Fruit fly (Drosophila melanogaster) whole organism, embryonic: Measurements from ENCODE around the gene CG33110.

ENCODE experiments used
- ATbp ChIP-seq: fragments of 200-800 bp; sonication (Bioruptor generic); optimal IDR thresholded peaks from 2 replicates; lab custom pipeline; 2017; ENCODE audit warnings: missing biosample characterization, mild to moderate bottlenecking, missing genetic modification characterization, missing genetic modification reagents
- Asciz ChIP-seq: fragments of 200-800 bp; sonication (Bioruptor generic); optimal IDR thresholded peaks from 2 replicates; lab custom pipeline; 2017; ENCODE audit warnings: missing biosample characterization, mild to moderate bottlenecking, missing genetic modification characterization, missing genetic modification reagents
- B-H1 ChIP-seq: fragments of 200-800 bp; sonication (Bioruptor generic); IDR thresholded peaks from 3 replicates; pipeline ENCODE4 v1.3.6; 2022; ENCODE audit warnings: missing biosample characterization, missing genetic modification characterization
- CG10979 ChIP-seq: fragments of 200-800 bp; sonication (Bioruptor generic); optimal IDR thresholded peaks from 2 replicates; lab custom pipeline; 2018; ENCODE audit warnings: missing biosample characterization, mild to moderate bottlenecking, missing genetic modification characterization, moderate library complexity
- CG11247 ChIP-seq: fragments of 200-800 bp; sonication (Bioruptor generic); IDR thresholded peaks from 2 replicates; pipeline ENCODE4 v1.3.6; 2022; ENCODE audit warnings: missing biosample characterization, missing genetic modification characterization
- CG11504 ChIP-seq: fragments of 200-800 bp; sonication (Bioruptor generic); optimal IDR thresholded peaks from 3 replicates; lab custom pipeline; 2019; ENCODE audit warnings: missing biosample characterization, mild to moderate bottlenecking, missing genetic modification characterization, moderate library complexity
- CG12236 ChIP-seq: fragments of 200-800 bp; sonication (Bioruptor generic); optimal IDR thresholded peaks from 2 replicates; lab custom pipeline; 2016; ENCODE audit warnings: missing biosample characterization, missing genetic modification characterization
- CG13894 ChIP-seq: fragments of 200-800 bp; sonication (Bioruptor generic); optimal IDR thresholded peaks from 3 replicates; lab custom pipeline; 2018; ENCODE audit warnings: missing biosample characterization, mild to moderate bottlenecking, missing genetic modification characterization, moderate library complexity
- CG14965 ChIP-seq: fragments of 200-800 bp; sonication (Bioruptor generic); optimal IDR thresholded peaks from 2 replicates; lab custom pipeline; 2016; ENCODE audit warnings: missing biosample characterization, missing genetic modification characterization, borderline replicate concordance
- CG17186 ChIP-seq: fragments of 200-800 bp; sonication (Bioruptor generic); optimal IDR thresholded peaks from 3 replicates; lab custom pipeline; 2017; ENCODE audit warnings: missing biosample characterization, missing genetic modification reagents, missing genetic modification characterization
- CG17568 ChIP-seq: fragments of 200-800 bp; sonication (Bioruptor generic); optimal IDR thresholded peaks from 2 replicates; lab custom pipeline; 2018; ENCODE audit warnings: missing biosample characterization, mild to moderate bottlenecking, missing genetic modification characterization, moderate library complexity
- CG18764 ChIP-seq: fragments of 200-800 bp; sonication (Bioruptor generic); optimal IDR thresholded peaks from 3 replicates; lab custom pipeline; 2016; ENCODE audit warnings: missing biosample characterization, missing genetic modification characterization
- CG2129 ChIP-seq: fragments of 200-800 bp; sonication (Bioruptor generic); IDR thresholded peaks from 2 replicates; pipeline ENCODE4 v1.3.6; 2022; ENCODE audit warnings: missing biosample characterization, missing genetic modification characterization; ENCODE audit not compliant: partially characterized antibody
- CG3065 ChIP-seq: fragments of 200-800 bp; sonication (Bioruptor generic); optimal IDR thresholded peaks from 2 replicates; lab custom pipeline; 2016; ENCODE audit warnings: missing biosample characterization, missing genetic modification characterization
- CG31224 ChIP-seq: fragments of 200-800 bp; sonication (Bioruptor generic); IDR thresholded peaks from 2 replicates; pipeline ENCODE4 v1.3.6; 2022; ENCODE audit warnings: missing biosample characterization, missing genetic modification characterization
- CG6683 ChIP-seq: fragments of 200-800 bp; sonication (Bioruptor generic); optimal IDR thresholded peaks from 2 replicates; lab custom pipeline; 2017; ENCODE audit warnings: missing biosample characterization, mild to moderate bottlenecking, missing genetic modification characterization, missing genetic modification reagents
- CG8089 ChIP-seq: fragments of 200-800 bp; sonication (Bioruptor generic); optimal IDR thresholded peaks from 3 replicates; lab custom pipeline; 2016; ENCODE audit warnings: missing biosample characterization, missing genetic modification characterization
- CG8388 ChIP-seq: fragments of 200-800 bp; sonication (Bioruptor generic); optimal IDR thresholded peaks from 2 replicates; lab custom pipeline; 2019; ENCODE audit warnings: missing biosample characterization, mild to moderate bottlenecking, missing genetic modification characterization, moderate library complexity
- CG9215 ChIP-seq: fragments of 200-800 bp; sonication (Bioruptor generic); IDR thresholded peaks from 2 replicates; pipeline ENCODE4 v1.3.6; 2022; ENCODE audit warnings: missing biosample characterization, missing genetic modification characterization
- Dad ChIP-seq: fragments of 200-800 bp; sonication (Bioruptor generic); optimal IDR thresholded peaks from 3 replicates; lab custom pipeline; 2016; ENCODE audit warnings: missing biosample characterization, missing genetic modification characterization
- Deaf1 ChIP-seq: fragments of 200-800 bp; optimal IDR thresholded peaks from 3 replicates; lab custom pipeline; 2019; ENCODE audit warnings: missing biosample characterization, mild to moderate bottlenecking, missing genetic modification characterization, moderate library complexity
- Drgx ChIP-seq: fragments of 200-800 bp; sonication (Bioruptor generic); IDR thresholded peaks from 2 replicates; pipeline ENCODE4 v1.3.6; 2022; ENCODE audit warnings: missing biosample characterization, missing genetic modification characterization
- GATAe ChIP-seq: fragments of 200-800 bp; sonication (Bioruptor generic); conservative IDR thresholded peaks from 2 replicates; pipeline ENCODE4 v1.3.6; 2022; ENCODE audit warnings: missing biosample characterization, missing genetic modification characterization
- Lim3 ChIP-seq: fragments of 200-800 bp; sonication (Bioruptor generic); IDR thresholded peaks from 2 replicates; pipeline ENCODE4 v1.3.6; 2022; ENCODE audit warnings: missing biosample characterization, missing genetic modification characterization
- Mes4 ChIP-seq: fragments of 200-800 bp; sonication (Bioruptor generic); optimal IDR thresholded peaks from 2 replicates; lab custom pipeline; 2016; ENCODE audit warnings: missing biosample characterization, missing genetic modification characterization
- Side ChIP-seq: fragments of 200-800 bp; sonication (Bioruptor generic); optimal IDR thresholded peaks from 2 replicates; lab custom pipeline; 2016; ENCODE audit warnings: missing biosample characterization, missing genetic modification characterization
- Sox100B ChIP-seq: fragments of 200-800 bp; sonication (Bioruptor generic); optimal IDR thresholded peaks from 3 replicates; lab custom pipeline; 2018; ENCODE audit warnings: missing biosample characterization, mild to moderate bottlenecking, missing genetic modification characterization
- Sox102F ChIP-seq: fragments of 200-800 bp; sonication (Bioruptor generic); optimal IDR thresholded peaks from 2 replicates; lab custom pipeline; 2018; ENCODE audit warnings: missing biosample characterization, mild to moderate bottlenecking, missing genetic modification characterization, moderate library complexity
- Sry-δ ChIP-seq: fragments of 200-800 bp; sonication (Bioruptor generic); optimal IDR thresholded peaks from 2 replicates; lab custom pipeline; 2016; ENCODE audit warnings: missing biosample characterization, missing genetic modification characterization
- Ssrp ChIP-seq: fragments of 200-800 bp; sonication (Bioruptor generic); optimal IDR thresholded peaks from 2 replicates; lab custom pipeline; 2018; ENCODE audit warnings: missing biosample characterization, mild to moderate bottlenecking, missing genetic modification characterization, moderate library complexity
- abd-A ChIP-seq: fragments of 200-800 bp; sonication (Bioruptor generic); optimal IDR thresholded peaks from 3 replicates; lab custom pipeline; 2019; ENCODE audit warnings: missing biosample characterization, mild to moderate bottlenecking, missing genetic modification characterization, moderate library complexity
- ara ChIP-seq: fragments of 200-800 bp; sonication (Bioruptor generic); IDR thresholded peaks from 2 replicates; pipeline ENCODE4 v1.3.6; 2022; ENCODE audit warnings: missing biosample characterization, missing genetic modification characterization
- bbx ChIP-seq: fragments of 200-800 bp; sonication (Bioruptor generic); IDR thresholded peaks from 2 replicates; pipeline ENCODE4 v1.3.6; 2022; ENCODE audit warnings: missing biosample characterization, missing genetic modification characterization; ENCODE audit not compliant: partially characterized antibody
- cad ChIP-seq: fragments of >200 bp; optimal IDR thresholded peaks from 2 replicates; lab custom pipeline; 2017; ENCODE audit warnings: missing biosample characterization, missing genetic modification characterization
- croc ChIP-seq: fragments of 200-800 bp; sonication (Bioruptor generic); conservative IDR thresholded peaks from 3 replicates; pipeline ENCODE4 v1.3.6; 2022; ENCODE audit warnings: missing biosample characterization, missing genetic modification characterization
- ems ChIP-seq: fragments of 200-800 bp; sonication (Bioruptor generic); optimal IDR thresholded peaks from 3 replicates; lab custom pipeline; 2016; ENCODE audit warnings: missing biosample characterization, missing genetic modification characterization
- ewg ChIP-seq: fragments of 200-800 bp; sonication (Bioruptor generic); optimal IDR thresholded peaks from 3 replicates; lab custom pipeline; 2017; ENCODE audit warnings: mild to moderate bottlenecking, missing biosample characterization, missing genetic modification reagents, missing genetic modification characterization
- gsb-n ChIP-seq: fragments of 200-800 bp; sonication (Bioruptor generic); optimal IDR thresholded peaks from 3 replicates; lab custom pipeline; 2018; ENCODE audit warnings: missing biosample characterization, mild to moderate bottlenecking, missing genetic modification characterization
- jumu ChIP-seq: fragments of 200-800 bp; sonication (Bioruptor generic); optimal IDR thresholded peaks from 3 replicates; lab custom pipeline; 2016; ENCODE audit warnings: missing biosample characterization, missing genetic modification characterization
- ken ChIP-seq: fragments of 200-800 bp; sonication (Bioruptor generic); IDR thresholded peaks from 3 replicates; pipeline ENCODE4 v1.3.6; 2022; ENCODE audit warnings: missing biosample characterization, missing genetic modification characterization
- klu ChIP-seq: fragments of 200-800 bp; sonication (Bioruptor generic); IDR thresholded peaks from 2 replicates; pipeline ENCODE4 v1.3.6; 2022; ENCODE audit warnings: missing biosample characterization, missing genetic modification characterization
- mirr ChIP-seq: fragments of 200-800 bp; sonication (Bioruptor generic); optimal IDR thresholded peaks from 3 replicates; lab custom pipeline; 2018; ENCODE audit warnings: missing biosample characterization, mild to moderate bottlenecking, missing genetic modification characterization
- onecut ChIP-seq: fragments of 200-800 bp; sonication (Bioruptor generic); IDR thresholded peaks from 2 replicates; pipeline ENCODE4 v1.3.6; 2022; ENCODE audit warnings: missing biosample characterization, missing genetic modification characterization
- otp ChIP-seq: fragments of 200-800 bp; sonication (Bioruptor generic); IDR thresholded peaks from 3 replicates; pipeline ENCODE4, ENCODE4 v1.3.6; 2022; ENCODE audit warnings: missing biosample characterization, missing genetic modification characterization
- ranshi ChIP-seq: fragments of 200-800 bp; sonication (Bioruptor generic); IDR thresholded peaks from 2 replicates; pipeline ENCODE4 v1.3.6; 2022; ENCODE audit warnings: missing biosample characterization, missing genetic modification characterization
- scrt ChIP-seq: fragments of 200-800 bp; sonication (Bioruptor generic); optimal IDR thresholded peaks from 2 replicates; lab custom pipeline; 2018; ENCODE audit warnings: missing biosample characterization, mild to moderate bottlenecking, missing genetic modification characterization, moderate library complexity
- twi ChIP-seq: fragments of 200-800 bp; optimal IDR thresholded peaks from 2 replicates; lab custom pipeline; 2019; ENCODE audit warnings: missing biosample characterization, mild to moderate bottlenecking, missing genetic modification characterization, moderate library complexity
- unc-4 ChIP-seq: fragments of 200-800 bp; sonication (Bioruptor generic); IDR thresholded peaks from 2 replicates; pipeline ENCODE4 v1.3.6; 2022; ENCODE audit warnings: missing biosample characterization, missing genetic modification characterization; ENCODE audit not compliant: partially characterized antibody
- wdn ChIP-seq: fragments of 200-800 bp; sonication (Bioruptor generic); IDR thresholded peaks from 2 replicates; pipeline ENCODE4 v1.3.6; 2022; ENCODE audit warnings: missing biosample characterization, missing genetic modification characterization

The CG33110 gene

DNA sequence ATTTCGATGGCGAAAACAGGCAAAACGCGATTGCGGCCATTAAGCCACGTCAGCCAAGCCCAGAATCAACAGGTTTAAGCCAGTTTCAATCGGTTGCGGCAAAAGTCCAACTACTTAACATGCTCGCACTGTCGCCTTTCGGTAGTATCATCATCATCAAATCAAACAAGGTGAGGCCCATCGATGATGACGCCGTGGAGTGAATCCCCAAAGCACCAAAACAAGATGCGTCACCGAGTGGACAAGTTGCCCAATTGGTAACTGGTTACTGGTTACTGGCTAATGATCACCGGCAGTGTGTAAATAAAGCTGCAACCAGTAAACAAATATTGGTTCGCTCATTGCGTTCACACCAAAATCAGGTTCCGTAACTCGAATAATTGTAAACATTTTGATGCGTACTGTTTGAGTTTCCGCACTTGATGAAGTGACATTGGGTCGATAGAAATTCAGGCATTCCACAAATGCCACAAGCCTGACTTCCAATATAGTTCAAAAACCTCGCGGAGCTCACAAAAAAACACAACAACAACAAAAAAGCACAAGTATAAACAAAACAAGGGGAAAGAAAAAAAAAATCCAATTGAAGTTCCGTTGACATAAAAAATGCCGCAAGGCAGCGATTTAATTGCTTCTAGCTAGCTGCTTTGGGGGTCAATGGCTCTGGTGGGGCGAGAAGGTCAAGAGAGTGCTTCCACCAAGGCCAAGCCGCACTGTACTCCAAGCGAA is 45.5 kb upstream of the CG33110 start (continued):
- no peak for TF ChIP-seq CG8388 (GFP tag; lab: Kevin White, UChicago)
- peak; percentile 9 for TF ChIP-seq Sry-δ (GFP tag; lab: Kevin White, UChicago)
- 0 out of 2 replicates have a peak, but pooled peaks have one; percentile 19 for TF ChIP-seq CG11247
- TF ChIP-seq ranshi (GFP tag; lab: Robert Waterston, UW): peak; percentile 66; the same call in 1 of the 2 replicates
- no peak for TF ChIP-seq CG13894 (tag; lab: Kevin White, UChicago)
- TF ChIP-seq unc-4 (GFP tag; lab: Robert Waterston, UW): no peak
- TF ChIP-seq Mes4 (GFP tag; lab: Kevin White, UChicago): peak; percentile 43
- TF ChIP-seq scrt: peak; percentile 43
- TF ChIP-seq klu (GFP tag; lab: Robert Waterston, UW): no peak
- TF ChIP-seq Drgx (GFP tag; lab: Robert Waterston, UW): no peak
- TF ChIP-seq CG2129 (GFP tag; lab: Robert Waterston, UW): no peak
- TF ChIP-seq abd-A (tag; lab: Kevin White, UChicago): peak; percentile 38
- peak; percentile 83 for TF ChIP-seq Sox100B (GFP tag; lab: Kevin White, UChicago)
- no peak for TF ChIP-seq Ssrp (tag; lab: Kevin White, UChicago)
- TF ChIP-seq Asciz: peak; percentile 91
- TF ChIP-seq gsb-n: peak; percentile 50
- no peak for TF ChIP-seq GATAe
- peak; percentile 60 for TF ChIP-seq CG8089
- TF ChIP-seq ara (GFP tag; lab: Robert Waterston, UW): peak; percentile 55
- TF ChIP-seq Deaf1: no peak
- TF ChIP-seq B-H1 (GFP tag; lab: Robert Waterston, UW): peak; percentile 30; the same call in 1 of the 3 replicates
- peak; percentile 95 for TF ChIP-seq ATbp (GFP tag; lab: Kevin White, UChicago)
- TF ChIP-seq Lim3: no peak
- TF ChIP-seq jumu (GFP tag; lab: Kevin White, UChicago): peak; percentile 10
- peak; percentile 20 for TF ChIP-seq CG10979
- no peak for TF ChIP-seq CG3065 (GFP tag; lab: Kevin White, UChicago)
- no peak for TF ChIP-seq cad (GFP tag; lab: Kevin White, UChicago)
- peak; percentile 64 for TF ChIP-seq Sox102F (GFP tag; lab: Kevin White, UChicago)
- TF ChIP-seq ems (GFP tag; lab: Kevin White, UChicago): peak; percentile 10
- no peak for TF ChIP-seq wdn (GFP tag; lab: Robert Waterston, UW)
- TF ChIP-seq CG11504: peak; percentile 43
- peak; percentile 46 for TF ChIP-seq mirr (GFP tag; lab: Kevin White, UChicago)
- peak; percentile 62 for TF ChIP-seq CG18764
- TF ChIP-seq onecut: peak; percentile 59; the same call in 1 of the 2 replicates
- no peak for TF ChIP-seq CG9215 (GFP tag; lab: Robert Waterston, UW)
- peak; percentile 78 for TF ChIP-seq CG17568 (GFP tag; lab: Kevin White, UChicago)
- peak; percentile 52; the same call in 1 of the 3 replicates for TF ChIP-seq otp (GFP tag; lab: Robert Waterston, UW)
- no peak for TF ChIP-seq bbx
- peak; percentile 45 for TF ChIP-seq CG6683
- TF ChIP-seq Side: peak; percentile 54
- 0 out of 2 replicates have a peak, but pooled peaks have one; percentile 32 for TF ChIP-seq CG31224
- no peak for TF ChIP-seq ken (GFP tag; lab: Robert Waterston, UW)
- no peak for TF ChIP-seq twi
- peak; percentile 38 for TF ChIP-seq Dad (GFP tag; lab: Kevin White, UChicago)
- TF ChIP-seq CG12236 (GFP tag; lab: Kevin White, UChicago): peak; percentile 74
- peak; percentile 48 for TF ChIP-seq ewg (GFP tag; lab: Kevin White, UChicago)
- TF ChIP-seq CG17186 (GFP tag; lab: Kevin White, UChicago): peak; percentile 0
- no peak for TF ChIP-seq CG14965 (GFP tag; lab: Kevin White, UChicago)
- TF ChIP-seq croc (GFP tag; lab: Robert Waterston, UW): no peak
